Fruit fly (Drosophila melanogaster): Measurements from ENCODE around the gene Pcp.

Gene Pcp

DNA sequence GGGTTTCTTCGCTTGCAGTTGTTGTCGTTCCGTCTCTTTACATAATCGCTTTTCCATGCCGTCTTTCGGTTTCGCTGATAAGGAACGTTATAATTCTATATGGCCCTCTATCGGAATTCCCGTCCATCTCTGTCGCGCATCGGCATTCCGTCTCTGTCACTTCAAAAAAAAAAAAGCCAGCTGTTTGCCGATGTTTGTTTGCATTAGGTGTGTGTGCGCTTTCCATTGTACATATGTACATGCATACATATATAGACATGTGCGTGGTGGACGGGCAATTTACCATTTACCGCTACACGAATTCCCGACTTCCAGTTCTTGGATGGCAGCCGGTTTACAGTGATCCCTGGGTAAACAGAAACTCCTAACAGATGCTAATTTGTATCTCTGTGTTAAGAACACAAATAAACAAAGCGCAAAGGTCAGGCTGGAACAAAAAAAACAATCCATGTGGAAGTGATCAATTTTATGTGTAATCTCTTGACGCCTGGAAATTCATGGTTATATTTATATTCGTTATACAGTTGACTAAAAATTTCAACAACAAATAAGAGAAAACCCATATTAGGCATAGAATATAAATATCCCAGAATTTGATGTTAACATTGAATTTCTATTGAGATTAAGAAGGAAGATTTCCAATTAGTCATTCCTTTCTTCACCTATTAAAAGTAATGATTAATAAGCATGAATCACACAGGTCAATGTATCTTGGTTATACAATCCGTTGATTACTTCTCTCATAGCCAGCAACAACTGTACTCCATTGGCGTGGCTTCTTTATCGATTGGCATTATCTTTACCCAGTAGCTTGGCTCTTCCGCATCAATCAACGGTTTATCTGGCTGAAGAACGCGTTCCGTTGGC lies 21.8 kb downstream of the Pcp start (continued):
- TF ChIP-seq CG3847 (GFP tag; IDR thresholded peaks at IDR 0.05) (no peak), aop (GFP tag; IDR thresholded peaks at IDR 0.05) (no peak), slp2 (GFP tag; optimal IDR thresholded peaks at IDR 0.05) (no peak), CG11247 (GFP tag; IDR thresholded peaks at IDR 0.05) (0 out of 2 replicates have a peak, but pooled peaks have one; percentile 12), gcm2 (GFP tag; optimal IDR thresholded peaks at IDR 0.05) (no peak), bigmax (GFP tag; optimal IDR thresholded peaks at IDR 0.05) (no peak), Hr39 (optimal IDR thresholded peaks at IDR 0.05) (no peak), pnt (GFP tag; optimal IDR thresholded peaks at IDR 0.05) (no peak), CG17912 (GFP tag; optimal IDR thresholded peaks at IDR 0.05) (peak; percentile 66), CG17612 (GFP tag; IDR thresholded peaks at IDR 0.05) (no peak), Taf1 (GFP tag; IDR thresholded peaks at IDR 0.05) (no peak), CkIIα-i1 (GFP tag; IDR thresholded peaks at IDR 0.05) (no peak; the same call in 1 of the 2 replicates), CG17328 (GFP tag; IDR thresholded peaks at IDR 0.05) (peak; percentile 42; the same call in 1 of the 2 replicates), CG9437 (GFP tag; optimal IDR thresholded peaks at IDR 0.05) (no peak), CG15011 (GFP tag; optimal IDR thresholded peaks at IDR 0.05) (no peak), kah (GFP tag; optimal IDR thresholded peaks at IDR 0.05) (no peak), stwl (tag; optimal IDR thresholded peaks at IDR 0.05) (no peak), psq (GFP tag; optimal IDR thresholded peaks at IDR 0.05) (no peak), CG17359 (tag; optimal IDR thresholded peaks at IDR 0.05) (peak; percentile 45), bsh (GFP tag; optimal IDR thresholded peaks at IDR 0.05) (peak in 1 of 2 experiments; percentile 76), Gug (GFP tag; IDR thresholded peaks at IDR 0.05) (no peak), CG4424 (GFP tag; optimal IDR thresholded peaks at IDR 0.05) (no peak), Drgx (GFP tag; IDR thresholded peaks at IDR 0.05) (0 out of 2 replicates have a peak, but pooled peaks have one; percentile 10), CG10959 (GFP tag; IDR thresholded peaks at IDR 0.05) (no peak), run (tag; optimal IDR thresholded peaks at IDR 0.05) (no peak), CG10565 (GFP tag; optimal IDR thresholded peaks at IDR 0.05) (no peak), Dip2 (GFP tag; IDR thresholded peaks at IDR 0.05) (no peak), Elba2 (GFP tag; optimal IDR thresholded peaks at IDR 0.05) (no peak), usp (GFP tag; optimal IDR thresholded peaks at IDR 0.05) (no peak), CG31224 (GFP tag; IDR thresholded peaks at IDR 0.05) (no peak), CG34376 (GFP tag; optimal IDR thresholded peaks at IDR 0.05) (no peak), chif (GFP tag; optimal IDR thresholded peaks at IDR 0.05) (peak in 1 of 2 experiments; percentile 16), HmgZ (tag; optimal IDR thresholded peaks at IDR 0.05) (no peak), sob (GFP tag; IDR thresholded peaks at IDR 0.05) (peak; percentile 32; the same call in 1 of the 2 replicates), CG11398 (GFP tag; optimal IDR thresholded peaks at IDR 0.05) (peak; percentile 37), CG6813 (GFP tag; optimal IDR thresholded peaks at IDR 0.05) (peak; percentile 9), Dfd (GFP tag; optimal IDR thresholded peaks at IDR 0.05) (no peak), TFAM (GFP tag; optimal IDR thresholded peaks at IDR 0.05) (no peak), NfI (GFP tag; optimal IDR thresholded peaks at IDR 0.05) (no peak), sug (tag; optimal IDR thresholded peaks at IDR 0.05) (no peak), B-H2 (GFP tag; optimal IDR thresholded peaks at IDR 0.05) (no peak), ems (GFP tag; optimal IDR thresholded peaks at IDR 0.05) (no peak), CG15514 (GFP tag; optimal IDR thresholded peaks at IDR 0.05) (peak; percentile 11), Optix (GFP tag; IDR thresholded peaks at IDR 0.05) (0 out of 3 replicates have a peak, but pooled peaks have one; percentile 45), CG10147 (GFP tag; optimal IDR thresholded peaks at IDR 0.05) (no peak), fd64A (GFP tag; optimal IDR thresholded peaks at IDR 0.05) (peak; percentile 40), CG30020 (tag; optimal IDR thresholded peaks at IDR 0.05) (no peak), CG13894 (tag; optimal IDR thresholded peaks at IDR 0.05) (no peak), Hr3 (GFP tag; optimal IDR thresholded peaks at IDR 0.05) (no peak), CG8359 (GFP tag; optimal IDR thresholded peaks at IDR 0.05; ENCODE audit: borderline replicate concordance) (no peak)
